Worm (Caenorhabditis elegans): Measurements from ENCODE around the gene srsx-39.
"Not testable (repeated sequence)": the region's sequence is repeated elsewhere in the genome, so short reads cannot be mapped to it uniquely, and the experiment has no call there.

ce11 chrV:15215175-15215574 lies 41.4 kb downstream of the srsx-39 start, which contains the start of gene sri-26:
- TF ChIP-seq fos-1, aly-2, egl-27, blmp-1 (tag; optimal IDR thresholded peaks at IDR 0.05): not testable (repeated sequence)

All from whole organism, L1 larva.